Worm (Caenorhabditis elegans): ENCODE data around the gene F55B12.10.

- TF ChIP-seq madf-2 (tag; optimal IDR thresholded peaks at IDR 0.05) (no peak), K02D7.2 (tag; optimal IDR thresholded peaks at IDR 0.05) (no peak), hlh-15 (tag; optimal IDR thresholded peaks at IDR 0.05) (no peak), fkh-10 (GFP tag; optimal IDR thresholded peaks at IDR 0.05) (no peak), ets-4 (tag; optimal IDR thresholded peaks at IDR 0.05) (no peak), tbx-7 (tag; optimal IDR thresholded peaks at IDR 0.05) (no peak), ama-1 (optimal IDR thresholded peaks at IDR 0.05) (no peak), ceh-48 (tag; optimal IDR thresholded peaks at IDR 0.05) (no peak), nfya-1 (tag; optimal IDR thresholded peaks at IDR 0.05) (no peak), nhr-11 (tag; optimal IDR thresholded peaks at IDR 0.05) (no peak), ceh-6 (GFP tag; optimal IDR thresholded peaks at IDR 0.05) (no peak)
Observed at ce11 chrV:13794046-13794445, 45.5 kb upstream of the F55B12.10 start.
